Fruit fly (Drosophila melanogaster) whole organism, embryonic: ENCODE results near the gene nmo.
A peak's percentile ranks its signal among the peaks of the same experiment; 100 is the strongest.

ENCODE experiments used
- ATbp ChIP-seq: fragments of 200-800 bp; sonication (Bioruptor generic); optimal IDR thresholded peaks from 2 replicates; lab custom pipeline; 2017; ENCODE audit warnings: missing biosample characterization, mild to moderate bottlenecking, missing genetic modification characterization, missing genetic modification reagents
- Awh ChIP-seq: fragments of 200-800 bp; sonication (Bioruptor generic); IDR thresholded peaks from 2 replicates; pipeline ENCODE4, ENCODE4 v1.3.6; 2022; ENCODE audit warnings: missing biosample characterization, missing genetic modification characterization
- CG10431 ChIP-seq: fragments of 200-800 bp; sonication (Bioruptor generic); optimal IDR thresholded peaks from 3 replicates; lab custom pipeline; 2018; ENCODE audit warnings: missing biosample characterization, mild to moderate bottlenecking, missing genetic modification characterization
- CG11093 ChIP-seq: fragments of 200-800 bp; sonication (Bioruptor generic); IDR thresholded peaks from 3 replicates; pipeline ENCODE4 v1.3.6; 2022; ENCODE audit warnings: missing biosample characterization, missing genetic modification characterization
- CG11398 ChIP-seq: fragments of 200-800 bp; sonication (Bioruptor generic); optimal IDR thresholded peaks from 2 replicates; lab custom pipeline; 2016; ENCODE audit warnings: missing biosample characterization, missing genetic modification characterization
- CG11696 ChIP-seq: fragments of 200-800 bp; sonication (Bioruptor generic); IDR thresholded peaks from 2 replicates; pipeline ENCODE4 v1.3.6; 2022; ENCODE audit warnings: missing biosample characterization, missing genetic modification characterization
- CG14014 ChIP-seq: fragments of 200-800 bp; sonication (Bioruptor generic); IDR thresholded peaks from 2 replicates; pipeline ENCODE4 v1.3.6; 2022; ENCODE audit warnings: missing biosample characterization, missing genetic modification characterization
- CG14860 ChIP-seq: fragments of 200-800 bp; sonication (Bioruptor generic); IDR thresholded peaks from 3 replicates; pipeline ENCODE4 v1.3.6; 2022; ENCODE audit warnings: missing biosample characterization, missing genetic modification characterization; ENCODE audit not compliant: partially characterized antibody
- CG1603 ChIP-seq: fragments of 200-800 bp; sonication (Bioruptor generic); optimal IDR thresholded peaks from 2 replicates; lab custom pipeline; 2019; ENCODE audit warnings: missing biosample characterization, mild to moderate bottlenecking, missing genetic modification characterization, moderate library complexity
- CG17361 ChIP-seq: fragments of 200-800 bp; sonication (Bioruptor generic); IDR thresholded peaks from 3 replicates; pipeline ENCODE4 v1.3.6; 2022; ENCODE audit warnings: missing biosample characterization, missing genetic modification characterization
- CG1832 ChIP-seq: fragments of 200-800 bp; sonication (Bioruptor generic); optimal IDR thresholded peaks from 2 replicates; lab custom pipeline; 2017; ENCODE audit warnings: missing biosample characterization, mild to moderate bottlenecking, missing genetic modification characterization, inconsistent platforms
- CG2120 ChIP-seq: fragments of 200-800 bp; sonication (Bioruptor generic); optimal IDR thresholded peaks from 3 replicates; lab custom pipeline; 2016; ENCODE audit warnings: missing biosample characterization, missing genetic modification characterization
- CG2875 ChIP-seq: fragments of 200-800 bp; sonication (Bioruptor generic); optimal IDR thresholded peaks from 2 replicates; lab custom pipeline; 2017; ENCODE audit warnings: missing biosample characterization, mild to moderate bottlenecking, missing genetic modification characterization, missing genetic modification reagents
- CG3281 ChIP-seq: fragments of 200-800 bp; sonication (Bioruptor generic); optimal IDR thresholded peaks from 3 replicates; lab custom pipeline; 2017; ENCODE audit warnings: missing biosample characterization, mild to moderate bottlenecking, missing genetic modification characterization
- CG3838 ChIP-seq: fragments of 200-800 bp; sonication (Bioruptor generic); optimal IDR thresholded peaks from 3 replicates; lab custom pipeline; 2016; ENCODE audit warnings: missing biosample characterization, missing genetic modification characterization
- CG5180 ChIP-seq: fragments of 200-800 bp; sonication (Bioruptor generic); optimal IDR thresholded peaks from 3 replicates; lab custom pipeline; 2017; ENCODE audit warnings: missing biosample characterization, missing genetic modification characterization, mild to moderate bottlenecking, moderate library complexity, missing genetic modification reagents
- CG6791 ChIP-seq: fragments of 200-800 bp; sonication (Bioruptor generic); IDR thresholded peaks from 3 replicates; pipeline ENCODE4 v1.3.6; 2022; ENCODE audit warnings: missing biosample characterization, missing genetic modification characterization; ENCODE audit not compliant: partially characterized antibody
- CG7372 ChIP-seq: fragments of 200-800 bp; sonication (Bioruptor generic); IDR thresholded peaks from 2 replicates; pipeline ENCODE4 v1.3.6; 2022; ENCODE audit warnings: missing biosample characterization, missing genetic modification characterization
- CG7839 ChIP-seq: fragments of 200-800 bp; sonication (Bioruptor generic); optimal IDR thresholded peaks from 3 replicates; lab custom pipeline; 2018; ENCODE audit warnings: missing biosample characterization, mild to moderate bottlenecking, missing genetic modification characterization, moderate library complexity
- CG7963 ChIP-seq: fragments of 200-800 bp; sonication (Bioruptor generic); IDR thresholded peaks from 3 replicates; pipeline ENCODE4 v1.3.6; 2022; ENCODE audit warnings: missing biosample characterization, missing genetic modification characterization; ENCODE audit not compliant: partially characterized antibody
- CG9797 ChIP-seq: fragments of 200-800 bp; sonication (Bioruptor generic); optimal IDR thresholded peaks from 3 replicates; lab custom pipeline; 2018; ENCODE audit warnings: missing biosample characterization, mild to moderate bottlenecking, missing genetic modification characterization
- CTCF ChIP-seq: fragments of 200-800 bp; sonication (Bioruptor generic); optimal IDR thresholded peaks from 2 replicates; lab custom pipeline; 2017; ENCODE audit warnings: missing biosample characterization, mild to moderate bottlenecking, missing genetic modification characterization, moderate library complexity
- D19B ChIP-seq: fragments of 200-800 bp; sonication (Bioruptor generic); optimal IDR thresholded peaks from 2 replicates; lab custom pipeline; 2017; ENCODE audit warnings: missing biosample characterization, mild to moderate bottlenecking, missing genetic modification characterization
- Dbx ChIP-seq: fragments of 200-800 bp; sonication (Bioruptor generic); IDR thresholded peaks from 3 replicates; pipeline ENCODE4 v1.3.6; 2022; ENCODE audit warnings: missing biosample characterization, missing genetic modification characterization
- Dip2 ChIP-seq: fragments of 200-800 bp; sonication (Bioruptor generic); IDR thresholded peaks from 2 replicates; pipeline ENCODE4 v1.3.6; 2022; ENCODE audit warnings: missing biosample characterization, missing genetic modification characterization
- ERR ChIP-seq: fragments of 200-800 bp; sonication (Bioruptor generic); optimal IDR thresholded peaks from 2 replicates; lab custom pipeline; 2016; ENCODE audit warnings: missing biosample characterization, missing genetic modification characterization
- Fer1 ChIP-seq: fragments of 200-800 bp; sonication (Bioruptor generic); optimal IDR thresholded peaks from 2 replicates; lab custom pipeline; 2017; ENCODE audit warnings: missing biosample characterization, mild to moderate bottlenecking, missing genetic modification characterization
- Hr39 ChIP-seq: fragments of >200 bp; optimal IDR thresholded peaks from 2 replicates; lab custom pipeline; 2017
- MTF-1 ChIP-seq: fragments of 200-800 bp; sonication (Bioruptor generic); optimal IDR thresholded peaks from 2 replicates; lab custom pipeline; 2018; ENCODE audit warnings: missing biosample characterization, mild to moderate bottlenecking, missing genetic modification characterization, borderline replicate concordance
- Opbp ChIP-seq: fragments of 200-800 bp; sonication (Bioruptor generic); IDR thresholded peaks from 3 replicates; pipeline ENCODE4 v1.3.6; 2022; ENCODE audit warnings: missing biosample characterization, missing genetic modification characterization; ENCODE audit not compliant: partially characterized antibody
- TFAM ChIP-seq: fragments of 200-800 bp; sonication (Bioruptor generic); optimal IDR thresholded peaks from 2 replicates; lab custom pipeline; 2017; ENCODE audit warnings: missing biosample characterization, missing genetic modification characterization, inconsistent platforms
- Taf1 ChIP-seq: fragments of 200-800 bp; sonication (Bioruptor generic); IDR thresholded peaks from 2 replicates; pipeline ENCODE4 v1.3.6; 2022; ENCODE audit warnings: missing biosample characterization, missing genetic modification characterization
- Vsx1 ChIP-seq: fragments of 200-800 bp; sonication (Bioruptor generic); optimal IDR thresholded peaks from 2 replicates; lab custom pipeline; 2017; ENCODE audit warnings: missing biosample characterization, mild to moderate bottlenecking, missing genetic modification characterization, missing genetic modification reagents
- br ChIP-seq: fragments of >200 bp; optimal IDR thresholded peaks from 2 replicates; lab custom pipeline; 2017
- da ChIP-seq: fragments of 200-800 bp; sonication (Bioruptor generic); optimal IDR thresholded peaks from 2 replicates; lab custom pipeline; 2016; ENCODE audit warnings: missing biosample characterization, missing genetic modification characterization
- klu ChIP-seq: fragments of 200-800 bp; sonication (Bioruptor generic); IDR thresholded peaks from 2 replicates; pipeline ENCODE4 v1.3.6; 2022; ENCODE audit warnings: missing biosample characterization, missing genetic modification characterization
- mam ChIP-seq: fragments of 200-800 bp; sonication (Bioruptor generic); optimal IDR thresholded peaks from 3 replicates; lab custom pipeline; 2016; ENCODE audit warnings: missing biosample characterization, missing genetic modification characterization
- mld ChIP-seq: fragments of 200-800 bp; sonication (Bioruptor generic); IDR thresholded peaks from 3 replicates; pipeline ENCODE4 v1.3.6; 2022; ENCODE audit warnings: missing biosample characterization, missing genetic modification characterization; ENCODE audit not compliant: partially characterized antibody
- onecut ChIP-seq: fragments of 200-800 bp; sonication (Bioruptor generic); IDR thresholded peaks from 2 replicates; pipeline ENCODE4 v1.3.6; 2022; ENCODE audit warnings: missing biosample characterization, missing genetic modification characterization
- phol ChIP-seq: fragments of 200-800 bp; sonication (Bioruptor generic); optimal IDR thresholded peaks from 3 replicates; lab custom pipeline; 2018; ENCODE audit warnings: missing biosample characterization, mild to moderate bottlenecking, missing genetic modification characterization, moderate library complexity
- shn ChIP-seq: fragments of 200-800 bp; sonication (Bioruptor generic); optimal IDR thresholded peaks from 3 replicates; lab custom pipeline; 2016; ENCODE audit warnings: missing biosample characterization, missing genetic modification characterization
- sna ChIP-seq: fragments of 200-800 bp; sonication (Bioruptor generic); IDR thresholded peaks from 2 replicates; pipeline ENCODE4 v1.3.6; 2022; ENCODE audit warnings: missing biosample characterization, missing genetic modification characterization; ENCODE audit not compliant: partially characterized antibody
- so ChIP-seq: fragments of 200-800 bp; sonication (Bioruptor generic); IDR thresholded peaks from 3 replicates; pipeline ENCODE4 v1.3.6; 2022; ENCODE audit warnings: missing biosample characterization, missing genetic modification characterization
- sob ChIP-seq: fragments of 200-800 bp; sonication (Bioruptor generic); IDR thresholded peaks from 2 replicates; pipeline ENCODE4 v1.3.6; 2022; ENCODE audit warnings: missing biosample characterization, missing genetic modification characterization
- tap ChIP-seq: fragments of 200-800 bp; optimal IDR thresholded peaks from 3 replicates; lab custom pipeline; 2019; ENCODE audit warnings: missing biosample characterization, mild to moderate bottlenecking, missing genetic modification characterization, moderate library complexity
- tio ChIP-seq: fragments of 200-800 bp; sonication (Bioruptor generic); optimal IDR thresholded peaks from 2 replicates; lab custom pipeline; 2017; ENCODE audit warnings: missing biosample characterization, missing genetic modification characterization, inconsistent platforms
- tll ChIP-seq, 2 experiments: fragments of 200-800 bp in 1 of 2; fragments of >200 bp in 1 of 2; sonication (Bioruptor generic) in 1 of 2; optimal IDR thresholded peaks; 2 replicates each; lab custom pipeline; 2017 to 2019; ENCODE audit warnings: missing biosample characterization in 2 of 2, missing genetic modification characterization in 2 of 2, mild to moderate bottlenecking in 1 of 2, moderate library complexity in 1 of 2
- unpg ChIP-seq: fragments of 200-800 bp; sonication (Bioruptor generic); optimal IDR thresholded peaks from 3 replicates; lab custom pipeline; 2018; ENCODE audit warnings: missing biosample characterization, mild to moderate bottlenecking, missing genetic modification characterization, moderate library complexity
- wor ChIP-seq: fragments of 200-800 bp; sonication (Bioruptor generic); IDR thresholded peaks from 2 replicates; pipeline ENCODE4 v1.3.6; 2022; ENCODE audit warnings: missing biosample characterization, missing genetic modification characterization

nmo gene

dm6 chr3L:7988828-7989673 is 10.2 kb downstream of the nmo start (continued):
- TF ChIP-seq CG5180 (GFP tag; lab: Kevin White, UChicago), result peak; percentile 33
- peak; percentile 39 for TF ChIP-seq TFAM (GFP tag; lab: Kevin White, UChicago)
- peak; percentile 26 for TF ChIP-seq CTCF (GFP tag; lab: Kevin White, UChicago)
- no peak for TF ChIP-seq klu (GFP tag; lab: Robert Waterston, UW)
- TF ChIP-seq phol (tag; lab: Kevin White, UChicago), result peak; percentile 88
- TF ChIP-seq wor, result peak; percentile 38; the same call in 1 of the 2 replicates
- TF ChIP-seq CG10431 (GFP tag; lab: Kevin White, UChicago), result peak; percentile 56
- peak; percentile 38 for TF ChIP-seq Hr39
- peak; percentile 2 for TF ChIP-seq tap (tag; lab: Kevin White, UChicago)
- no peak for TF ChIP-seq sna (GFP tag; lab: Robert Waterston, UW)
- TF ChIP-seq Fer1 (GFP tag; lab: Kevin White, UChicago), result peak; percentile 36
- TF ChIP-seq tll (GFP tag; optimal IDR thresholded peaks at IDR 0.05; lab: Kevin White, UChicago), result no peak
- TF ChIP-seq CG1603, result no peak
- peak; percentile 16 for TF ChIP-seq CG2120 (GFP tag; lab: Kevin White, UChicago)
- TF ChIP-seq ATbp (GFP tag; lab: Kevin White, UChicago), result peak; percentile 69
- TF ChIP-seq br (lab: Kevin White, UChicago), result no peak
- peak; percentile 40 for TF ChIP-seq tio (GFP tag; lab: Kevin White, UChicago)
- peak; percentile 23 for TF ChIP-seq Vsx1 (GFP tag; lab: Kevin White, UChicago)
- peak; percentile 41; the same call in 1 of the 2 replicates for TF ChIP-seq CG14014 (GFP tag; lab: Robert Waterston, UW)
- TF ChIP-seq CG11398 (GFP tag; lab: Kevin White, UChicago), result no peak
- TF ChIP-seq CG2875 (GFP tag; lab: Kevin White, UChicago), result peak; percentile 51
- peak; percentile 7 for TF ChIP-seq mam (GFP tag; lab: Kevin White, UChicago)
- peak; percentile 91 for TF ChIP-seq CG17361
- TF ChIP-seq da (GFP tag; lab: Kevin White, UChicago), result no peak
- TF ChIP-seq shn (GFP tag; lab: Kevin White, UChicago), result peak; percentile 14
- TF ChIP-seq Awh (GFP tag; lab: Robert Waterston, UW), result peak; percentile 45; the same call in 1 of the 2 replicates
- peak; percentile 29; the same call in 1 of the 2 replicates for TF ChIP-seq onecut (GFP tag; lab: Robert Waterston, UW)
- TF ChIP-seq CG9797 (GFP tag; lab: Kevin White, UChicago), result peak; percentile 3
- no peak for TF ChIP-seq Dbx (GFP tag; lab: Robert Waterston, UW)
- peak; percentile 52 for TF ChIP-seq sob
- TF ChIP-seq D19B (GFP tag; lab: Kevin White, UChicago), result no peak
- TF ChIP-seq CG11696 (GFP tag; lab: Robert Waterston, UW), result no peak
- TF ChIP-seq CG1832 (GFP tag; lab: Kevin White, UChicago), result no peak
- no peak for TF ChIP-seq CG14860
- peak; percentile 80 for TF ChIP-seq CG7839
- TF ChIP-seq CG7372 (GFP tag; lab: Robert Waterston, UW), result no peak
- no peak for TF ChIP-seq CG6791 (GFP tag; lab: Robert Waterston, UW)
- no peak for TF ChIP-seq Dip2 (GFP tag; lab: Robert Waterston, UW)
- no peak for TF ChIP-seq so (GFP tag; lab: Robert Waterston, UW)
- TF ChIP-seq Opbp (GFP tag; lab: Robert Waterston, UW), result no peak; the same call in 2 of the 3 replicates
- no peak for TF ChIP-seq ERR (GFP tag; lab: Kevin White, UChicago)
- TF ChIP-seq MTF-1 (GFP tag; lab: Kevin White, UChicago), result no peak
- peak; percentile 53; the same call in 1 of the 3 replicates for TF ChIP-seq CG11093
- peak; percentile 35 for TF ChIP-seq CG3281
- TF ChIP-seq CG3838 (GFP tag; lab: Kevin White, UChicago), result no peak
- TF ChIP-seq unpg, result peak; percentile 68
- no peak for TF ChIP-seq mld (GFP tag; lab: Robert Waterston, UW)
- TF ChIP-seq CG7963 (GFP tag; lab: Robert Waterston, UW), result no peak
- TF ChIP-seq Taf1 (GFP tag; lab: Robert Waterston, UW), result no peak
